Fruit fly (Drosophila melanogaster) whole organism, embryonic: ENCODE measurements around the gene CG9166.

Source experiments
- B-H2 ChIP-seq: fragments of 200-800 bp; sonication (Bioruptor generic); optimal IDR thresholded peaks from 2 replicates; lab custom pipeline; 2018; ENCODE audit warnings: missing biosample characterization, mild to moderate bottlenecking, missing genetic modification characterization
- Bdp1 ChIP-seq: fragments of 200-800 bp; sonication (Bioruptor generic); optimal IDR thresholded peaks from 3 replicates; lab custom pipeline; 2016; ENCODE audit warnings: missing biosample characterization, missing genetic modification characterization
- CG10979 ChIP-seq: fragments of 200-800 bp; sonication (Bioruptor generic); optimal IDR thresholded peaks from 2 replicates; lab custom pipeline; 2018; ENCODE audit warnings: missing biosample characterization, mild to moderate bottlenecking, missing genetic modification characterization, moderate library complexity
- CG11695 ChIP-seq: fragments of 200-800 bp; sonication (Bioruptor generic); IDR thresholded peaks from 3 replicates; pipeline ENCODE4 v1.3.6; 2022; ENCODE audit warnings: missing biosample characterization, missing genetic modification characterization
- CG13894 ChIP-seq: fragments of 200-800 bp; sonication (Bioruptor generic); optimal IDR thresholded peaks from 3 replicates; lab custom pipeline; 2018; ENCODE audit warnings: missing biosample characterization, mild to moderate bottlenecking, missing genetic modification characterization, moderate library complexity
- CG16813 ChIP-seq: fragments of 200-800 bp; sonication (Bioruptor generic); IDR thresholded peaks from 3 replicates; pipeline ENCODE4 v1.3.6; 2022; ENCODE audit warnings: missing biosample characterization, missing genetic modification characterization; ENCODE audit not compliant: partially characterized antibody
- CG17612 ChIP-seq: fragments of 200-800 bp; sonication (Bioruptor generic); IDR thresholded peaks from 2 replicates; pipeline ENCODE4 v1.3.6; 2022; ENCODE audit warnings: missing biosample characterization, missing genetic modification characterization
- CG17802 ChIP-seq: fragments of 200-800 bp; sonication (Bioruptor generic); optimal IDR thresholded peaks from 2 replicates; lab custom pipeline; 2018; ENCODE audit warnings: missing biosample characterization, mild to moderate bottlenecking, missing genetic modification characterization, moderate library complexity
- CG17912 ChIP-seq: fragments of 200-800 bp; sonication (Bioruptor generic); optimal IDR thresholded peaks from 2 replicates; lab custom pipeline; 2018; ENCODE audit warnings: missing biosample characterization, mild to moderate bottlenecking, missing genetic modification characterization
- CG18599 ChIP-seq: fragments of 200-800 bp; sonication (Bioruptor generic); optimal IDR thresholded peaks from 3 replicates; lab custom pipeline; 2017; ENCODE audit warnings: missing biosample characterization, missing genetic modification characterization, mild to moderate bottlenecking, moderate library complexity, missing genetic modification reagents
- CG2120 ChIP-seq: fragments of 200-800 bp; sonication (Bioruptor generic); optimal IDR thresholded peaks from 3 replicates; lab custom pipeline; 2016; ENCODE audit warnings: missing biosample characterization, missing genetic modification characterization
- CG32532 ChIP-seq: fragments of 200-800 bp; sonication (Bioruptor generic); IDR thresholded peaks from 2 replicates; pipeline ENCODE4 v1.3.6; 2022; ENCODE audit warnings: missing biosample characterization, missing genetic modification characterization
- CG3281 ChIP-seq: fragments of 200-800 bp; sonication (Bioruptor generic); optimal IDR thresholded peaks from 3 replicates; lab custom pipeline; 2017; ENCODE audit warnings: missing biosample characterization, mild to moderate bottlenecking, missing genetic modification characterization
- CG3407 ChIP-seq: fragments of 200-800 bp; sonication (Bioruptor generic); optimal IDR thresholded peaks from 2 replicates; lab custom pipeline; 2018; ENCODE audit warnings: missing biosample characterization, mild to moderate bottlenecking, missing genetic modification characterization
- CG3847 ChIP-seq: fragments of 200-800 bp; sonication (Bioruptor generic); IDR thresholded peaks from 2 replicates; pipeline ENCODE4 v1.3.6; 2022; ENCODE audit warnings: missing biosample characterization, missing genetic modification characterization
- CG42726 ChIP-seq: fragments of 200-800 bp; sonication (Bioruptor generic); IDR thresholded peaks from 2 replicates; pipeline ENCODE4 v1.3.6; 2022; ENCODE audit warnings: missing biosample characterization, missing genetic modification characterization; ENCODE audit not compliant: partially characterized antibody
- CG4360 ChIP-seq: fragments of 200-800 bp; sonication (Bioruptor generic); IDR thresholded peaks from 2 replicates; pipeline ENCODE4 v1.3.6; 2022; ENCODE audit warnings: missing biosample characterization, missing genetic modification characterization
- CG4404 ChIP-seq: fragments of 200-800 bp; sonication (Bioruptor generic); IDR thresholded peaks from 2 replicates; pipeline ENCODE4 v1.3.6; 2022; ENCODE audit warnings: missing biosample characterization, missing genetic modification characterization
- CG4617 ChIP-seq: fragments of 200-800 bp; sonication (Bioruptor generic); optimal IDR thresholded peaks from 3 replicates; lab custom pipeline; 2016; ENCODE audit warnings: missing biosample characterization, missing genetic modification characterization, borderline replicate concordance
- CG5245 ChIP-seq: fragments of 200-800 bp; sonication (Bioruptor generic); optimal IDR thresholded peaks from 3 replicates; lab custom pipeline; 2016; ENCODE audit warnings: missing biosample characterization, missing genetic modification characterization
- CG6254 ChIP-seq: fragments of 200-800 bp; sonication (Bioruptor generic); optimal IDR thresholded peaks from 3 replicates; lab custom pipeline; 2017; ENCODE audit warnings: mild to moderate bottlenecking, missing biosample characterization, missing genetic modification reagents, missing genetic modification characterization
- CG8290 ChIP-seq, 3 experiments: fragments of 200-800 bp; sonication (Bioruptor generic); optimal IDR thresholded peaks; 2 replicates each; lab custom pipeline; 2016 to 2019; ENCODE audit warnings: missing biosample characterization in 3 of 3, missing genetic modification characterization in 3 of 3, mild to moderate bottlenecking in 2 of 3, moderate library complexity in 1 of 3
- Drgx ChIP-seq: fragments of 200-800 bp; sonication (Bioruptor generic); IDR thresholded peaks from 2 replicates; pipeline ENCODE4 v1.3.6; 2022; ENCODE audit warnings: missing biosample characterization, missing genetic modification characterization
- Fer1 ChIP-seq: fragments of 200-800 bp; sonication (Bioruptor generic); optimal IDR thresholded peaks from 2 replicates; lab custom pipeline; 2017; ENCODE audit warnings: missing biosample characterization, mild to moderate bottlenecking, missing genetic modification characterization
- Hey ChIP-seq: fragments of 200-800 bp; sonication (Bioruptor generic); optimal IDR thresholded peaks from 3 replicates; lab custom pipeline; 2018; ENCODE audit warnings: missing biosample characterization, mild to moderate bottlenecking, missing genetic modification characterization
- Meics ChIP-seq: fragments of 200-800 bp; sonication (Bioruptor generic); optimal IDR thresholded peaks from 2 replicates; lab custom pipeline; 2017; ENCODE audit warnings: missing biosample characterization, mild to moderate bottlenecking, missing genetic modification characterization
- Nf-YA ChIP-seq: fragments of 200-800 bp; sonication (Bioruptor generic); IDR thresholded peaks from 2 replicates; pipeline ENCODE4 v1.3.6; 2022; ENCODE audit warnings: missing biosample characterization, missing genetic modification characterization
- Scr ChIP-seq: fragments of 200-800 bp; sonication (Bioruptor generic); IDR thresholded peaks from 2 replicates; pipeline ENCODE4 v1.3.6; 2022; ENCODE audit warnings: missing biosample characterization, missing genetic modification characterization; ENCODE audit not compliant: partially characterized antibody
- Xrp1 ChIP-seq: fragments of 200-800 bp; sonication (Bioruptor generic); IDR thresholded peaks from 2 replicates; pipeline ENCODE4 v1.3.6; 2022; ENCODE audit warnings: missing biosample characterization, missing genetic modification characterization
- ac ChIP-seq: fragments of 200-800 bp; sonication (Bioruptor generic); optimal IDR thresholded peaks from 3 replicates; lab custom pipeline; 2017; ENCODE audit warnings: missing biosample characterization, mild to moderate bottlenecking, missing genetic modification characterization
- ci ChIP-seq: fragments of 200-800 bp; sonication (Bioruptor generic); IDR thresholded peaks from 3 replicates; pipeline ENCODE4 v1.3.6; 2022; ENCODE audit warnings: missing biosample characterization, missing genetic modification characterization
- croc ChIP-seq: fragments of 200-800 bp; sonication (Bioruptor generic); conservative IDR thresholded peaks from 3 replicates; pipeline ENCODE4 v1.3.6; 2022; ENCODE audit warnings: missing biosample characterization, missing genetic modification characterization
- dpn ChIP-seq, 2 experiments: fragments of 200-800 bp; sonication (Bioruptor generic); optimal IDR thresholded peaks; 3 replicates each; lab custom pipeline; 2016; ENCODE audit warnings: missing biosample characterization in 2 of 2, missing genetic modification characterization in 2 of 2
- dysf ChIP-seq: fragments of 200-800 bp; sonication (Bioruptor generic); IDR thresholded peaks from 3 replicates; pipeline ENCODE4 v1.3.6; 2022; ENCODE audit warnings: missing biosample characterization, missing genetic modification characterization
- eyg ChIP-seq: fragments of 200-800 bp; sonication (Bioruptor generic); optimal IDR thresholded peaks from 3 replicates; lab custom pipeline; 2016; ENCODE audit warnings: missing biosample characterization, missing genetic modification characterization
- fd96Cb ChIP-seq: fragments of 200-800 bp; sonication (Bioruptor generic); optimal IDR thresholded peaks from 2 replicates; lab custom pipeline; 2018; ENCODE audit warnings: missing biosample characterization, mild to moderate bottlenecking, missing genetic modification characterization, moderate library complexity
- jing ChIP-seq: fragments of 200-800 bp; sonication (Bioruptor generic); optimal IDR thresholded peaks from 2 replicates; lab custom pipeline; 2018; ENCODE audit warnings: missing biosample characterization, mild to moderate bottlenecking, missing genetic modification characterization
- klu ChIP-seq: fragments of 200-800 bp; sonication (Bioruptor generic); IDR thresholded peaks from 2 replicates; pipeline ENCODE4 v1.3.6; 2022; ENCODE audit warnings: missing biosample characterization, missing genetic modification characterization
- kni ChIP-seq: fragments of 200-800 bp; sonication (Bioruptor generic); optimal IDR thresholded peaks from 3 replicates; lab custom pipeline; 2017; ENCODE audit warnings: mild to moderate bottlenecking, missing biosample characterization, missing genetic modification reagents, missing genetic modification characterization
- lab ChIP-seq: fragments of 200-800 bp; sonication (Bioruptor generic); optimal IDR thresholded peaks from 3 replicates; lab custom pipeline; 2017; ENCODE audit warnings: missing biosample characterization, missing genetic modification characterization, mild to moderate bottlenecking, moderate library complexity, missing genetic modification reagents
- nerfin-1 ChIP-seq: fragments of 200-800 bp; sonication (Bioruptor generic); optimal IDR thresholded peaks from 3 replicates; lab custom pipeline; 2019; ENCODE audit warnings: missing biosample characterization, mild to moderate bottlenecking, missing genetic modification characterization, moderate library complexity
- pfk ChIP-seq: fragments of 200-800 bp; sonication (Bioruptor generic); optimal IDR thresholded peaks from 2 replicates; lab custom pipeline; 2018; ENCODE audit warnings: missing biosample characterization, mild to moderate bottlenecking, missing genetic modification characterization, moderate library complexity
- pnt ChIP-seq: fragments of 200-800 bp; sonication (Bioruptor generic); optimal IDR thresholded peaks from 3 replicates; lab custom pipeline; 2016; ENCODE audit warnings: missing biosample characterization, missing genetic modification characterization
- pum ChIP-seq: fragments of 200-800 bp; sonication (Bioruptor generic); optimal IDR thresholded peaks from 2 replicates; lab custom pipeline; 2016; ENCODE audit warnings: missing biosample characterization, missing genetic modification characterization
- slp2 ChIP-seq: fragments of 200-800 bp; sonication (Bioruptor generic); optimal IDR thresholded peaks from 2 replicates; lab custom pipeline; 2016; ENCODE audit warnings: missing biosample characterization, missing genetic modification characterization
- stwl ChIP-seq: fragments of 200-800 bp; sonication (Bioruptor generic); optimal IDR thresholded peaks from 3 replicates; lab custom pipeline; 2018; ENCODE audit warnings: missing biosample characterization, mild to moderate bottlenecking, missing genetic modification characterization, moderate library complexity
- twi ChIP-seq: fragments of 200-800 bp; optimal IDR thresholded peaks from 2 replicates; lab custom pipeline; 2019; ENCODE audit warnings: missing biosample characterization, mild to moderate bottlenecking, missing genetic modification characterization, moderate library complexity
- unc-4 ChIP-seq: fragments of 200-800 bp; sonication (Bioruptor generic); IDR thresholded peaks from 2 replicates; pipeline ENCODE4 v1.3.6; 2022; ENCODE audit warnings: missing biosample characterization, missing genetic modification characterization; ENCODE audit not compliant: partially characterized antibody
- zf30C ChIP-seq: fragments of 200-800 bp; sonication (Bioruptor generic); optimal IDR thresholded peaks from 3 replicates; lab custom pipeline; 2018; ENCODE audit warnings: missing biosample characterization, mild to moderate bottlenecking, missing genetic modification characterization

The CG9166 gene

dm6 chr3L:1307005-1307632 lies 43.8 kb upstream of the CG9166 start, which contains the start of the genes Ctr9 and Nt5a (continued):
- TF ChIP-seq B-H2, result peak; percentile 87
- TF ChIP-seq slp2, result peak; percentile 26
- peak; percentile 71 for TF ChIP-seq Scr (GFP tag; lab: Robert Waterston, UW)
- no peak for TF ChIP-seq jing (GFP tag; lab: Kevin White, UChicago)
- TF ChIP-seq Bdp1 (GFP tag; lab: Kevin White, UChicago), result no peak
- TF ChIP-seq fd96Cb, result no peak
- TF ChIP-seq CG5245 (GFP tag; lab: Kevin White, UChicago), result no peak
- no peak for TF ChIP-seq Nf-YA (GFP tag; lab: Robert Waterston, UW)
- TF ChIP-seq Xrp1 (GFP tag; lab: Robert Waterston, UW), result no peak
- no peak for TF ChIP-seq klu (GFP tag; lab: Robert Waterston, UW)
- TF ChIP-seq CG3407 (GFP tag; lab: Kevin White, UChicago), result no peak
- TF ChIP-seq Drgx, result no peak
- TF ChIP-seq CG32532 (GFP tag; lab: Robert Waterston, UW), result peak; percentile 65
- TF ChIP-seq CG17912 (GFP tag; lab: Kevin White, UChicago), result peak; percentile 53
- TF ChIP-seq CG3847 (GFP tag; lab: Robert Waterston, UW), result peak; percentile 74
- TF ChIP-seq CG4617 (GFP tag; lab: Kevin White, UChicago), result peak; percentile 98
- TF ChIP-seq pnt, result no peak
- TF ChIP-seq Meics, result peak; percentile 45
- peak; percentile 79 for TF ChIP-seq kni (GFP tag; lab: Kevin White, UChicago)
- peak; percentile 13 for TF ChIP-seq CG10979
- TF ChIP-seq dysf, result peak; percentile 40; the same call in 2 of the 3 replicates
- no peak for TF ChIP-seq lab
- peak; percentile 76 for TF ChIP-seq CG13894 (tag; lab: Kevin White, UChicago)
- peak; percentile 56 for TF ChIP-seq twi (tag; lab: Kevin White, UChicago)
- no peak for TF ChIP-seq pfk (GFP tag; lab: Kevin White, UChicago)
- TF ChIP-seq croc (GFP tag; lab: Robert Waterston, UW), result no peak
- peak; percentile 84 for TF ChIP-seq CG2120
- no peak for TF ChIP-seq CG11695 (GFP tag; lab: Robert Waterston, UW)
- TF ChIP-seq Fer1 (GFP tag; lab: Kevin White, UChicago), result peak; percentile 52
- TF ChIP-seq stwl, result peak; percentile 78
- TF ChIP-seq CG17802 (tag; lab: Kevin White, UChicago), result peak; percentile 62
- peak; percentile 76 for TF ChIP-seq CG16813 (GFP tag; lab: Robert Waterston, UW)
- TF ChIP-seq CG8290 (GFP tag; optimal IDR thresholded peaks at IDR 0.05; lab: Kevin White, UChicago), result no peak
- TF ChIP-seq CG8290 (tag; optimal IDR thresholded peaks at IDR 0.05; lab: Kevin White, UChicago), result peak in 1 of 2 experiments; percentile 90
- peak; percentile 47; the same call in 1 of the 2 replicates for TF ChIP-seq CG17612 (GFP tag; lab: Robert Waterston, UW)
- TF ChIP-seq CG18599 (GFP tag; lab: Kevin White, UChicago), result peak; percentile 38
- no peak for TF ChIP-seq CG4404 (GFP tag; lab: Robert Waterston, UW)
- no peak for TF ChIP-seq CG6254 (GFP tag; lab: Kevin White, UChicago)
- TF ChIP-seq eyg (GFP tag; lab: Kevin White, UChicago), result peak; percentile 26
- no peak for TF ChIP-seq pum
- TF ChIP-seq dpn (GFP tag; optimal IDR thresholded peaks at IDR 0.05; lab: Kevin White, UChicago), result peak; percentile 55 to 72
- no peak for TF ChIP-seq CG3281
- 0 out of 2 replicates have a peak, but pooled peaks have one; percentile 36 for TF ChIP-seq CG4360
- no peak for TF ChIP-seq ac
- peak; percentile 69 for TF ChIP-seq nerfin-1 (tag; lab: Kevin White, UChicago)
- TF ChIP-seq Hey, result no peak
- peak; percentile 17 for TF ChIP-seq zf30C (GFP tag; lab: Kevin White, UChicago)
- TF ChIP-seq ci (GFP tag; lab: Robert Waterston, UW), result peak; percentile 67; the same call in 2 of the 3 replicates
- TF ChIP-seq CG42726 (GFP tag; lab: Robert Waterston, UW), result peak; percentile 16; the same call in 1 of the 2 replicates
- peak; percentile 85 for TF ChIP-seq unc-4
